Fruit fly (Drosophila melanogaster): ENCODE data around the gene Muc68E.

DNA sequence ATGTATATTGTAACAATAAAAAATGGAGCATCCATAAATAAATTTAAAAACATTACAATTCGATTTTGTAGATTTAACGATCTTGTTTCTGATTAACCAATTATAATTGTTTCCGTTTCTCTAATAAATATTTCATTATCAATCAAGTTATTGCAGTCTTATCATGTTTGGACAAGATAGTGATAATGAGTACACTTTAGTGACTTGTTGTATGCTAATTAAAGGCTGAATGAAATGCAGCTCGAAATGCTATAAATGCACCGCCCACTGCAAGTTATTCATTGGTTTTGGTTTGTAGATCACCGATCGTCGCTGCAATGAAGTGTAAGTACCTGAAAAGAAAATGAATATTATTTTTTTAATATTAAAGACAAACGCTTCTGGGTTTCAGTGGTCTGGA is 1.8 kb upstream of the Muc68E start, which contains the start of gene CG14125:
- TF ChIP-seq Vsx2 (GFP tag; optimal IDR thresholded peaks at IDR 0.05; ENCODE audit: partially characterized antibody) = no peak
- TF ChIP-seq rgr (GFP tag; optimal IDR thresholded peaks at IDR 0.05) = no peak
- TF ChIP-seq N (GFP tag; optimal IDR thresholded peaks at IDR 0.05) = no peak
- no peak for TF ChIP-seq OdsH (GFP tag; optimal IDR thresholded peaks at IDR 0.05)
- no peak for TF ChIP-seq Hr78 (GFP tag; optimal IDR thresholded peaks at IDR 0.05)
- TF ChIP-seq usp (GFP tag; optimal IDR thresholded peaks at IDR 0.05) = no peak
- no peak for TF ChIP-seq Abd-B (GFP tag; optimal IDR thresholded peaks at IDR 0.05)
- no peak for TF ChIP-seq lola (GFP tag; optimal IDR thresholded peaks at IDR 0.05)
- no peak for TF ChIP-seq woc (GFP tag; optimal IDR thresholded peaks at IDR 0.05)
- no peak for TF ChIP-seq jim (GFP tag; optimal IDR thresholded peaks at IDR 0.05)
- no peak for TF ChIP-seq h (GFP tag; optimal IDR thresholded peaks at IDR 0.05)
- TF ChIP-seq dmrt93B (GFP tag; optimal IDR thresholded peaks at IDR 0.05) = no peak
- TF ChIP-seq Rel (GFP tag; optimal IDR thresholded peaks at IDR 0.05) = no peak
- no peak for TF ChIP-seq Rel (tag; optimal IDR thresholded peaks at IDR 0.05)

Data from whole organism, wandering third instar larva.